Fruit fly (Drosophila melanogaster): ENCODE measurements around the gene CG3527.

Gene CG3527

dm6 chrX:4540430-4540932 is 11.3 kb upstream of the CG3527 start, which contains the start of the genes rb and CHOp24 (continued):
- TF ChIP-seq CG31365 (tag; optimal IDR thresholded peaks at IDR 0.05) (no peak), klu (GFP tag; IDR thresholded peaks at IDR 0.05) (no peak), CG31441 (GFP tag; IDR thresholded peaks at IDR 0.05) (no peak), CG18262 (tag; optimal IDR thresholded peaks at IDR 0.05) (peak; percentile 14), CG14050 (GFP tag; IDR thresholded peaks at IDR 0.05) (no peak), sim (GFP tag; IDR thresholded peaks at IDR 0.05) (no peak), CG11398 (GFP tag; optimal IDR thresholded peaks at IDR 0.05) (no peak), YL-1 (GFP tag; optimal IDR thresholded peaks at IDR 0.05) (peak; percentile 61), ems (GFP tag; optimal IDR thresholded peaks at IDR 0.05) (no peak), CG9797 (GFP tag; optimal IDR thresholded peaks at IDR 0.05) (peak; percentile 68), BEAF-32 (GFP tag; optimal IDR thresholded peaks at IDR 0.05) (peak; percentile 92), Max (GFP tag; optimal IDR thresholded peaks at IDR 0.05) (peak; percentile 28), TFAM (GFP tag; optimal IDR thresholded peaks at IDR 0.05) (no peak), HLHmδ (GFP tag; optimal IDR thresholded peaks at IDR 0.05) (no peak), CG13624 (GFP tag; optimal IDR thresholded peaks at IDR 0.05) (peak; percentile 25), dysf (GFP tag; IDR thresholded peaks at IDR 0.05) (no peak), CG4404 (GFP tag; IDR thresholded peaks at IDR 0.05) (no peak), knrl (GFP tag; IDR thresholded peaks at IDR 0.05; ENCODE audit: partially characterized antibody) (peak; percentile 92), so (GFP tag; IDR thresholded peaks at IDR 0.05) (no peak), Antp (GFP tag; optimal IDR thresholded peaks at IDR 0.05) (peak; percentile 47), Sry-δ (GFP tag; optimal IDR thresholded peaks at IDR 0.05) (peak; percentile 92), Chrac-16 (GFP tag; optimal IDR thresholded peaks at IDR 0.05) (peak; percentile 4), HLH4C (GFP tag; IDR thresholded peaks at IDR 0.05; ENCODE audit: partially characterized antibody) (peak; percentile 98), Gsc (GFP tag; IDR thresholded peaks at IDR 0.05) (no peak), otp (GFP tag; IDR thresholded peaks at IDR 0.05) (no peak), org-1 (GFP tag; optimal IDR thresholded peaks at IDR 0.05) (no peak), nom (GFP tag; optimal IDR thresholded peaks at IDR 0.05) (peak; percentile 22), bcd (GFP tag; optimal IDR thresholded peaks at IDR 0.05) (no peak), CG3281 (GFP tag; optimal IDR thresholded peaks at IDR 0.05) (no peak), CG8388 (GFP tag; optimal IDR thresholded peaks at IDR 0.05) (no peak), Ptx1 (GFP tag; IDR thresholded peaks at IDR 0.05) (peak; percentile 33; the same call in 1 of the 2 replicates), CG1602 (GFP tag; optimal IDR thresholded peaks at IDR 0.05) (no peak), Bgb (GFP tag; IDR thresholded peaks at IDR 0.05; ENCODE audit: partially characterized antibody) (peak; percentile 89), CG8924 (tag; optimal IDR thresholded peaks at IDR 0.05) (peak; percentile 3), br (optimal IDR thresholded peaks at IDR 0.05) (no peak), fu2 (GFP tag; optimal IDR thresholded peaks at IDR 0.05) (no peak), CG2129 (GFP tag; IDR thresholded peaks at IDR 0.05; ENCODE audit: partially characterized antibody) (peak; percentile 72; the same call in 1 of the 2 replicates), Atf6 (GFP tag; IDR thresholded peaks at IDR 0.05) (no peak), CG6272 (GFP tag; IDR thresholded peaks at IDR 0.05) (0 out of 2 replicates have a peak, but pooled peaks have one; percentile 13), CG4282 (GFP tag; optimal IDR thresholded peaks at IDR 0.05) (no peak), CG15696 (tag; optimal IDR thresholded peaks at IDR 0.05) (no peak), Poxn (GFP tag; IDR thresholded peaks at IDR 0.05) (no peak), CG7556 (GFP tag; optimal IDR thresholded peaks at IDR 0.05) (no peak), CG6654 (GFP tag; optimal IDR thresholded peaks at IDR 0.05) (no peak), CG17802 (tag; optimal IDR thresholded peaks at IDR 0.05) (no peak), gsb-n (tag; optimal IDR thresholded peaks at IDR 0.05) (no peak), CG12299 (tag; optimal IDR thresholded peaks at IDR 0.05) (no peak), bowl (GFP tag; IDR thresholded peaks at IDR 0.05) (no peak), danr (GFP tag; IDR thresholded peaks at IDR 0.05) (no peak), pnt (GFP tag; optimal IDR thresholded peaks at IDR 0.05) (peak; percentile 31), Hr78 (GFP tag; optimal IDR thresholded peaks at IDR 0.05) (no peak)
